Fruit fly (Drosophila melanogaster) S2 (cell line): Measurements from ENCODE around the gene Atpalpha.

Experiments used
- CG8478 ChIP-seq: fragments of >200 bp; optimal IDR thresholded peaks from 2 replicates; lab custom pipeline; 2018
- CTCF ChIP-seq, 2 experiments: fragments of >200 bp; optimal IDR thresholded peaks; 2 replicates each; lab custom pipeline; 2018

DNA sequence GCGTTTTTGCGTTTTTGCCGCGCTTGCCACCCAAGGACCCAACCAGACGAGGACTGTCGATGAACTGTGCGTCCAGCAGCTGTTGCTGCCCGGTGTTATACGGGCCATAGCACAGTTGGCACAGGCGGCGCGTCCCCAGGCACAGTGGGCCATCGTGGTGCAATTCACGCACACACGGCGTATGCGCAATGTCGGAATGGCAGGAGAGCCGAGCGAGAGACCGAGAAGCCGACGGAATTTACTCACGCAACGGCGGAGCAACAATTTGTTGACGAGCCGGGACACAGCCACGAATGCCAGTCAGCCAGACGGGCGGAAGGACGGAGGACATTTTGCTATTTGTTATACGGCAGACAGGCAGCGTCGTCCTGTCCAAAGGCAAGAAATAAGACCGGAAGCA lies 3.1 kb upstream of the Atpalpha start, which contains the start of gene CG31191:
- TF ChIP-seq CG8478 (lab: Kevin White, UChicago) (no peak), CTCF (optimal IDR thresholded peaks at IDR 0.05; lab: Kevin White, UChicago) (no peak)
